Worm (Caenorhabditis elegans) whole organism, young adult: ENCODE data around the gene B0228.6.

Source experiments
- B0261.1 ChIP-seq: sonication (generic microtip); optimal IDR thresholded peaks from 2 replicates; lab custom pipeline; 2016; ENCODE audit warnings: mild to moderate bottlenecking, missing genetic modification characterization, moderate library complexity, missing compliant biosample characterization
- C17E4.6 ChIP-seq: fragments of 200-800 bp; sonication (Bioruptor generic); IDR thresholded peaks from 2 replicates; pipeline ENCODE4 v1.3.6; 2022; ENCODE audit warnings: missing genetic modification reagents, missing genetic modification characterization, missing compliant biosample characterization
- F23B12.7 ChIP-seq: sonication (generic microtip); optimal IDR thresholded peaks from 2 replicates; lab custom pipeline; 2017; ENCODE audit warnings: missing genetic modification characterization, mild to moderate bottlenecking, missing compliant biosample characterization, antibody characterized with exemption, moderate library complexity; ENCODE audit not compliant: insufficient read depth
- F37B4.10 ChIP-seq: fragments of 200-800 bp; sonication (Bioruptor generic); IDR thresholded peaks from 2 replicates; pipeline ENCODE4 v1.3.6; 2022; ENCODE audit warnings: missing genetic modification characterization, missing compliant biosample characterization
- Y53G8AR.9 ChIP-seq: fragments of 200-800 bp; sonication (Bioruptor generic); conservative IDR thresholded peaks from 2 replicates; pipeline ENCODE4 v1.3.6; 2022; ENCODE audit warnings: missing genetic modification reagents, missing genetic modification characterization, missing compliant biosample characterization
- ama-1 ChIP-seq, 3 experiments: fragments of 150-350 bp in 1 of 3; sonication (generic microtip) in 2 of 3; optimal IDR thresholded peaks; 2 replicates each; lab custom pipeline; 2014 to 2018; ENCODE audit warnings: missing biosample characterization in 2 of 3, missing genetic modification characterization in 2 of 3, missing genetic modification reagents in 2 of 3
- atf-7 ChIP-seq: sonication (generic microtip); optimal IDR thresholded peaks from 2 replicates; lab custom pipeline; 2017; ENCODE audit warnings: mild to moderate bottlenecking, missing genetic modification characterization, missing compliant biosample characterization
- athp-1 ChIP-seq: sonication (generic microtip); optimal IDR thresholded peaks from 2 replicates; lab custom pipeline; 2017; ENCODE audit warnings: mild to moderate bottlenecking, missing genetic modification characterization, missing compliant biosample characterization
- attf-3 ChIP-seq: fragments of 200-800 bp; sonication (Bioruptor generic); conservative IDR thresholded peaks from 2 replicates; pipeline ENCODE4 v1.3.6; 2022; ENCODE audit warnings: missing genetic modification reagents, missing genetic modification characterization, missing compliant biosample characterization
- attf-6 ChIP-seq: fragments of 200-800 bp; sonication (Bioruptor generic); IDR thresholded peaks from 2 replicates; pipeline ENCODE4 v1.3.6; 2022; ENCODE audit warnings: missing genetic modification reagents, missing genetic modification characterization, missing compliant biosample characterization
- cebp-1 ChIP-seq, 2 experiments: fragments of 200-800 bp in 1 of 2; sonication (Bioruptor generic) in 1 of 2; sonication (generic microtip) in 1 of 2; IDR thresholded peaks in 1 of 2; optimal IDR thresholded peaks in 1 of 2; 2 replicates each; pipeline versions ENCODE4 v1.3.6 to Lab custom; 2017 to 2022; ENCODE audit warnings: missing compliant biosample characterization in 2 of 2, missing genetic modification characterization in 2 of 2, mild to moderate bottlenecking in 1 of 2, missing genetic modification reagents in 1 of 2, moderate library complexity in 1 of 2
- ceh-58 ChIP-seq: fragments of 200-800 bp; sonication (Bioruptor generic); IDR thresholded peaks from 2 replicates; pipeline ENCODE4 v1.3.6; 2022; ENCODE audit warnings: missing genetic modification characterization, missing compliant biosample characterization
- ceh-91 ChIP-seq: fragments of 200-800 bp; sonication (Bioruptor generic); IDR thresholded peaks from 2 replicates; pipeline ENCODE4 v1.3.6; 2022; ENCODE audit warnings: missing genetic modification reagents, missing genetic modification characterization, missing compliant biosample characterization
- egl-18 ChIP-seq: fragments of 200-800 bp; sonication (Bioruptor generic); IDR thresholded peaks from 2 replicates; pipeline ENCODE4 v1.3.6; 2022; ENCODE audit warnings: missing genetic modification reagents, missing genetic modification characterization, missing compliant biosample characterization
- egl-44 ChIP-seq: fragments of 200-800 bp; sonication (Bioruptor generic); IDR thresholded peaks from 2 replicates; pipeline ENCODE4 v1.3.6; 2022; ENCODE audit warnings: missing genetic modification reagents, missing genetic modification characterization, missing compliant biosample characterization
- hmg-1.2 ChIP-seq: fragments of 200-800 bp; sonication (Bioruptor generic); IDR thresholded peaks from 2 replicates; pipeline ENCODE4 v1.3.6; 2022; ENCODE audit warnings: missing genetic modification reagents, missing genetic modification characterization, missing compliant biosample characterization
- lin-40 ChIP-seq: sonication (generic microtip); optimal IDR thresholded peaks from 2 replicates; lab custom pipeline; 2016; ENCODE audit warnings: missing genetic modification characterization, mild to moderate bottlenecking, missing compliant biosample characterization, missing genotype, missing genetic modification reagents
- lin-54 ChIP-seq: fragments of 200-800 bp; sonication (Bioruptor generic); optimal IDR thresholded peaks from 2 replicates; lab custom pipeline; 2018; ENCODE audit warnings: mild to moderate bottlenecking, missing genetic modification characterization, missing compliant biosample characterization
- lsl-1 ChIP-seq: fragments of 200-800 bp; sonication (Bioruptor generic); optimal IDR thresholded peaks from 2 replicates; lab custom pipeline; 2018; ENCODE audit warnings: mild to moderate bottlenecking, missing genetic modification characterization, moderate library complexity, missing compliant biosample characterization
- mcd-1 ChIP-seq: fragments of 200-800 bp; sonication (Bioruptor generic); IDR thresholded peaks from 2 replicates; pipeline ENCODE4 v1.3.6; 2022; ENCODE audit warnings: missing genetic modification reagents, missing genetic modification characterization, missing compliant biosample characterization
- nhr-120 ChIP-seq: fragments of 200-800 bp; sonication (Bioruptor generic); IDR thresholded peaks from 2 replicates; pipeline ENCODE4 v1.3.6; 2022; ENCODE audit warnings: missing genetic modification characterization, missing compliant biosample characterization
- pbrm-1 ChIP-seq: fragments of 200-800 bp; sonication (Bioruptor generic); IDR thresholded peaks from 2 replicates; pipeline ENCODE4 v1.3.6; 2022; ENCODE audit warnings: missing genetic modification reagents, missing genetic modification characterization, missing compliant biosample characterization
- repo-1 ChIP-seq: sonication (generic microtip); optimal IDR thresholded peaks from 2 replicates; lab custom pipeline; 2017; ENCODE audit warnings: mild to moderate bottlenecking, missing genetic modification characterization, missing compliant biosample characterization
- sdz-38 ChIP-seq: sonication (generic microtip); optimal IDR thresholded peaks from 2 replicates; lab custom pipeline; 2016; ENCODE audit warnings: missing genotype, missing genetic modification characterization, missing compliant biosample characterization
- snpc-1.3 ChIP-seq: sonication (generic microtip); optimal IDR thresholded peaks from 2 replicates; lab custom pipeline; 2017; ENCODE audit warnings: missing genetic modification characterization, mild to moderate bottlenecking, missing compliant biosample characterization, antibody characterized with exemption, moderate library complexity, missing genotype, missing genetic modification reagents; ENCODE audit not compliant: insufficient read depth
- snpc-3.4 ChIP-seq: sonication (generic microtip); optimal IDR thresholded peaks from 2 replicates; lab custom pipeline; 2017; ENCODE audit warnings: missing genetic modification characterization, mild to moderate bottlenecking, missing compliant biosample characterization, antibody characterized with exemption, moderate library complexity, missing genotype, missing genetic modification reagents
- sptf-2 ChIP-seq: fragments of 200-800 bp; sonication (Bioruptor generic); optimal IDR thresholded peaks from 2 replicates; lab custom pipeline; 2018; ENCODE audit warnings: mild to moderate bottlenecking, missing genetic modification characterization, missing compliant biosample characterization
- tbx-9 ChIP-seq: sonication (generic microtip); optimal IDR thresholded peaks from 2 replicates; lab custom pipeline; 2016; ENCODE audit warnings: borderline replicate concordance, missing genetic modification characterization, inconsistent platforms, missing compliant biosample characterization
- tlf-1 ChIP-seq: fragments of 200-800 bp; sonication (Bioruptor generic); optimal IDR thresholded peaks from 2 replicates; lab custom pipeline; 2018; ENCODE audit warnings: mild to moderate bottlenecking, missing genetic modification characterization, missing compliant biosample characterization
- zfh-2 ChIP-seq: fragments of 200-800 bp; sonication (Bioruptor generic); conservative IDR thresholded peaks from 2 replicates; pipeline ENCODE4 v1.3.6; 2022; ENCODE audit warnings: missing genetic modification reagents, missing genetic modification characterization, missing compliant biosample characterization
- zim-3 ChIP-seq: sonication (generic microtip); optimal IDR thresholded peaks from 2 replicates; lab custom pipeline; 2017; ENCODE audit warnings: mild to moderate bottlenecking, missing genetic modification characterization, moderate library complexity, missing compliant biosample characterization
- ztf-18 ChIP-seq: sonication (generic microtip); optimal IDR thresholded peaks from 2 replicates; lab custom pipeline; 2016; ENCODE audit warnings: missing genotype, mild to moderate bottlenecking, missing genetic modification characterization, missing compliant biosample characterization
- ztf-25 ChIP-seq: fragments of 200-800 bp; sonication (Bioruptor generic); IDR thresholded peaks from 2 replicates; pipeline ENCODE4 v1.3.6; 2022; ENCODE audit warnings: missing genetic modification reagents, missing genetic modification characterization, missing compliant biosample characterization
- ztf-26 ChIP-seq: sonication (generic microtip); optimal IDR thresholded peaks from 2 replicates; lab custom pipeline; 2017; ENCODE audit warnings: missing genetic modification characterization, missing compliant biosample characterization
- ztf-6 ChIP-seq: fragments of 200-800 bp; sonication (Bioruptor generic); IDR thresholded peaks from 2 replicates; pipeline ENCODE4 v1.3.6; 2022; ENCODE audit warnings: missing genetic modification reagents, missing genetic modification characterization, missing compliant biosample characterization

The B0228.6 gene

DNA sequence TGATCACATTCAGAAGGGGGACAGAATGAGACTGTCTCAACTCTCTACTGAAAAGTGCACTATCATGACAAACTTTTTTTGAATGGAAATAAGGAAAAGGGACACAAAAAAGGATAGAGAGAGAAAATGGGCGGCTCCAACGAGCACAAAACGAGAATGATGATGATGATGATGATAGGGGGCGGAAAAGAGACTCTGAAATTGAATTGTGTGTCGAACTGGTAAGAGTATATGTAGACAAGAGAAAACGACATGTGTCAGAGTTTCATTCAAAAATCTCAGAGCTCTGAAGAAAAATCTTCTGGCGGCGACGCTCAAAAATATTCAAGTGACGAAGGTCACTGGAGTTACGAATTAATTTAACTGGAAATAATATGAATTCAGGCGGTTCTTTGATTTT, 40.3 kb upstream of the B0228.6 start:
- TF ChIP-seq zim-3 (tag; lab: Kevin White, UChicago) (no peak), mcd-1 (GFP tag; lab: Robert Waterston, UW) (no peak), cebp-1 (GFP tag; IDR thresholded peaks at IDR 0.05; lab: Robert Waterston, UW) (no peak), cebp-1 (tag; optimal IDR thresholded peaks at IDR 0.05; lab: Kevin White, UChicago) (no peak), egl-18 (GFP tag; lab: Robert Waterston, UW) (no peak)

DNA sequence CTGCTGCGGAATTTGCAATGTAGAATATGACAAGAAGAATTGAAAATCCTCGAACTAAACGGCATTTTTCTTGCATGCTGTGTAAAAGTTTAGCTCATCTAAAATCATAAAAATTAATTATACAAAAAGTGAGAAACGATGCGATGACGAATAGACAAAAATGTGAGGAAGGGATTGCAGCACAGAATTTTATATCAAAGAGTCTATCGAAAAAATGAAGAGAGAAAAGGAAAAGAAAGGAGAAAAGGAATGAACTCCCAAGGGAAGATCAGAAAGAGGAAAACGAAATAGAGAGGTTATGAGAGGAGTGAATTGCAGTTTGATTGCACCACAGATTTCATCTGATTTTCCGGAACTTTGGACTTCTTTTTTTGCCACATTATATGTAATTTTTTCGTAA, 39.3 kb upstream of the B0228.6 start, which contains the start of gene glr-4:
TSS of gene glr-4 (minus strand) at position 101 of the 400 bp plus-strand sequence.
- TF ChIP-seq sdz-38: no peak
- TF ChIP-seq ztf-26 (tag; lab: Kevin White, UChicago): no peak
- TF ChIP-seq nhr-120 (GFP tag; lab: Robert Waterston, UW): no peak
- TF ChIP-seq tbx-9: no peak
- TF ChIP-seq snpc-1.3 (tag; lab: Kevin White, UChicago): no peak
- TF ChIP-seq tlf-1 (GFP tag; lab: Kevin White, UChicago): no peak
- no peak for TF ChIP-seq ceh-58
- no peak for TF ChIP-seq athp-1

DNA sequence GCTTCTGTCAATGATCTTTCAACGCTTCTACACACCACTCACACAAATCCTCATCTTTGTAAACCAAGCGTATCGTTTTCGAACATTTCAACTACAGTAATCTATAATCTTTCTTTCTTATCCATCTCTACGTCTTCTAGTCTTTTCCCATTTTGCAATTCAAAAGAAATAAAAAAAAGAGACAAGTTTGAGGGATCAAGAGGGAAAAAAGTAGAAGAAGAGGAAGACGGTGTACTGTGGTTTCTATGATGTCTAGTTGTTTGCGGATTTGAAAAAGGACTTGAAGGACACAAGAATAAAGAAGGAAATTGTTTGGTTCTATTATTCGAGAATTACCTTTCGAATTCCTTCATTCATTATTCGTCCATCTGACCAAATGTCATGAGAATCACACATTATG, 37.5 kb upstream of the B0228.6 start:
- TF ChIP-seq pbrm-1: no peak
- no peak for TF ChIP-seq zfh-2 (GFP tag; lab: Robert Waterston, UW)
- no peak for TF ChIP-seq snpc-1.3 (tag; lab: Kevin White, UChicago)
- TF ChIP-seq ztf-26 (tag; lab: Kevin White, UChicago): no peak

DNA sequence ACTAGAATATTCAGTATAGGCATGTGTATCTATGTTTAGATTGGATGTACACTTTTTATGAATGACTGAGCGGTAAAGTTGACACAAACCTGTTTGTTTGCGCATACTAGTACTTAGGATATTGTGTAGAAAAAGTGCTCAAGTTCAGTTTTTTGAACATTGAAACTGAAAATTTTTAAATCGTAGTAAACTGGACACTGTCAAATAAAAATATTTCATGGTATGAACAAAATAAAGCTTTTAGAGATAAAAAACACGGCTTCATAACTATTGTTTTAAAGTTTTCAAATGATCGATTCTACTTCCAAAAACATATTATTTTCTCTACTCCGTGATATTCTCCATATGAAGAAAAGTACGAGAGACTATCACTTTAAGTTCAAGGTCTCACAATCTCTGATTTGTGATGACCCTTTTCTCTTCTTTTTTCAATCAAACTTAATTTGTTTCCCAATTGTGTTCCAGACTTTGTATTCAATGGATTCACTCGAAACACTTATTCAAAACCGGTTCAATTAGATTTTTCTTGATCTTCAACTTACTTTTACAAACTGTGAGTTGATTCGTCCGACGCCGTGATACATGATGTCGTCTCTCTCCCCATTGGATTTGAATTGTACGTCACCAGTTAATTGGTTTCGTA, 36.6 kb upstream of the B0228.6 start:
- TF ChIP-seq Y53G8AR.9 (GFP tag; lab: Robert Waterston, UW): no peak
- TF ChIP-seq ztf-25 (GFP tag; lab: Robert Waterston, UW): no peak
- TF ChIP-seq C17E4.6: no peak
- TF ChIP-seq ztf-6: no peak
- TF ChIP-seq lin-54: no peak
- no peak for TF ChIP-seq egl-44
- TF ChIP-seq hmg-1.2 (GFP tag; lab: Robert Waterston, UW): no peak
- no peak for TF ChIP-seq F23B12.7

DNA sequence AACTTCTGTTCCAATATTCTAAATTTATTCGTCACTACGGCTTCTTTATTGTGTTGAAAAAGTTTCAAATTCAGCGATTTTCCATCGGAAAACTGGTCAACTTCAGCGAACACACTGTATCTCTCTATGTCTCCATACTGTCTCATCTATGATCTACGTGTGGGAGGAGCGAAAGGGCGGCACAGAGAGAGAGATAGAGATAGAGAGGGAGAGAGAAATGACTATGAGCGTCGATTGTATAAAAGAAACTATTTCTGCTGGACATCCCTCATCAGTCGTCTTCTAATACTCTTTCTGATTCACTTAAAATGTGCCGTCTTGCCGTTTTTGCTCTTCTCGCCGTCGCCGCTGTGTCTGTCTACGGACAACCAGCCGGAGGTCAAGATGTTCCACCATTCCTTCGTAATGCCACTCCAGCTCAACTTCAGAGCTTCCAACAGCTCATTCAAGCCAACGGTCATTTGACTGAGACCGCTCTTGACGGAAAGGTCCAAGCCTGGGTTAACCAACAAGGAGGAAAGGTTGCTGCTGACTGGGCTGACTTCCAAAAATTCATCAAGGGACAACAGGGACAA, 35.4 kb upstream of the B0228.6 start, which contains the start of gene srlf-1:
TSS of gene srlf-1 (plus strand) at position 268 of the 575 bp plus-strand sequence.
- no peak for TF ChIP-seq sptf-2 (GFP tag; lab: Kevin White, UChicago)
- no peak for TF ChIP-seq lsl-1 (GFP tag; lab: Kevin White, UChicago)
- no peak for TF ChIP-seq ztf-18 (tag; lab: Kevin White, UChicago)
- peak; percentile 42 for TF ChIP-seq ztf-26 (tag; lab: Kevin White, UChicago)
- TF ChIP-seq snpc-3.4: no peak
- no peak for TF ChIP-seq Y53G8AR.9 (GFP tag; lab: Robert Waterston, UW)
- peak; percentile 43 for TF ChIP-seq ama-1 (optimal IDR thresholded peaks at IDR 0.05; lab: Kevin White, UChicago)
- no peak for TF ChIP-seq ama-1 (GFP tag; optimal IDR thresholded peaks at IDR 0.05; lab: Kevin White, UChicago)
- no peak for TF ChIP-seq B0261.1 (tag; lab: Kevin White, UChicago)
- TF ChIP-seq F23B12.7: no peak
- 0 out of 2 replicates have a peak, but pooled peaks have one; percentile 8 for TF ChIP-seq mcd-1 (GFP tag; lab: Robert Waterston, UW)
- no peak for TF ChIP-seq attf-6 (GFP tag; lab: Robert Waterston, UW)
- peak; percentile 11 for TF ChIP-seq lin-40 (tag; lab: Kevin White, UChicago)
- no peak for TF ChIP-seq atf-7 (tag; lab: Kevin White, UChicago)
- no peak for TF ChIP-seq ceh-91 (GFP tag; lab: Robert Waterston, UW)
- TF ChIP-seq attf-3 (GFP tag; lab: Robert Waterston, UW): no peak
- 0 out of 2 replicates have a peak, but pooled peaks have one; percentile 18 for TF ChIP-seq F37B4.10 (GFP tag; lab: Robert Waterston, UW)
- no peak for TF ChIP-seq repo-1
